Worm (Caenorhabditis elegans): ENCODE data around the gene Y46G5A.23.

Y46G5A.23 gene

DNA sequence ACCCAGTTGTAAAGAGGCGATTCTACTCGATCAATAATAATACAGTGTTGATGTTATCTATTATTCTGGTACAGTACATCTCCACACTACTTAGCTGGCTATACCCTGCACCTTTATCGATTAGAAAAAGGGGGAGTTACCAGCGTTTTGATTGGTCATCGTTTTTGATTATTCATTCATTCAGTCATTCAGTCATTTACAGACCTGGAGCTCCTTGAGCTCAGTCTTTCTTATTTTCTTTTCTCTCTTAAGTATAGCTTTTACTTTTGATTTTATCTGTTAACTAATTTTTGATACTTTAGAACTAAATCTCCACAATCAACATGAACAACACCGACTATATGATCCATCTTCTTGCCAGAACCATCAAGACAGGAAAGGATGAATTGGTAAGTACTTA lies 21.4 kb upstream of the Y46G5A.23 start, which contains the start of gene Y46G5A.28:
Gene Y46G5A.28, plus strand, starts transcription at position 301 of the 400 bp plus-strand sequence.
- TF ChIP-seq ces-1 (GFP tag; optimal IDR thresholded peaks at IDR 0.05): no peak
- no peak for TF ChIP-seq tbx-8 (GFP tag; optimal IDR thresholded peaks at IDR 0.05)
- no peak for TF ChIP-seq lin-13 (tag; optimal IDR thresholded peaks at IDR 0.05)
- no peak for TF ChIP-seq M03D4.4 (tag; optimal IDR thresholded peaks at IDR 0.05)
- TF ChIP-seq ham-2 (GFP tag; optimal IDR thresholded peaks at IDR 0.05): no peak
- TF ChIP-seq mls-2 (tag; optimal IDR thresholded peaks at IDR 0.05): no peak
- no peak for TF ChIP-seq ceh-39 (tag; optimal IDR thresholded peaks at IDR 0.05)
- no peak for TF ChIP-seq lsy-2 (tag; optimal IDR thresholded peaks at IDR 0.05)
- TF ChIP-seq unc-39 (tag; optimal IDR thresholded peaks at IDR 0.05): no peak
- TF ChIP-seq ceh-43 (GFP tag; optimal IDR thresholded peaks at IDR 0.05): no peak
- TF ChIP-seq bed-3 (GFP tag; optimal IDR thresholded peaks at IDR 0.05): no peak

ce11 chrII:12847736-12848135 lies 19.0 kb upstream of the Y46G5A.23 start, which contains the start of gene pes-10:
Gene pes-10 (minus strand): TSS chrII:12847836.
- no peak for TF ChIP-seq nhr-237 (tag; optimal IDR thresholded peaks at IDR 0.05)
- TF ChIP-seq mep-1 (tag; optimal IDR thresholded peaks at IDR 0.05): no peak
- TF ChIP-seq snpc-4 (tag; optimal IDR thresholded peaks at IDR 0.05): no peak
- no peak for TF ChIP-seq sem-2 (GFP tag; optimal IDR thresholded peaks at IDR 0.05)
- no peak for TF ChIP-seq ham-2 (GFP tag; optimal IDR thresholded peaks at IDR 0.05)
- no peak for TF ChIP-seq sptf-1 (tag; optimal IDR thresholded peaks at IDR 0.05)
- TF ChIP-seq unc-62 (GFP tag; optimal IDR thresholded peaks at IDR 0.05): no peak
- TF ChIP-seq elt-1 (tag; optimal IDR thresholded peaks at IDR 0.05; ENCODE audit: borderline replicate concordance, insufficient read depth): no peak
- no peak for TF ChIP-seq pha-4 (tag; optimal IDR thresholded peaks at IDR 0.05)
- no peak for TF ChIP-seq zip-8 (tag; optimal IDR thresholded peaks at IDR 0.05)
- TF ChIP-seq ceh-43 (GFP tag; optimal IDR thresholded peaks at IDR 0.05): no peak

- TF ChIP-seq lin-32 (GFP tag; optimal IDR thresholded peaks at IDR 0.05) (no peak), zip-8 (tag; optimal IDR thresholded peaks at IDR 0.05) (peak; percentile 14), bed-3 (GFP tag; optimal IDR thresholded peaks at IDR 0.05) (no peak), blmp-1 (tag; optimal IDR thresholded peaks at IDR 0.05) (no peak)
These were observed 11.3 kb upstream of the Y46G5A.23 start, which contains the start of gene lgc-35 for ce11 chrII:12840057-12840456. Gene lgc-35 (minus strand): TSS chrII:12840157.

ce11 chrII:12830347-12830746 lies 1.6 kb upstream of the Y46G5A.23 start, which contains the start of gene bcmo-1:
Gene bcmo-1 (plus strand): TSS chrII:12830676.
- TF ChIP-seq ceh-43 (GFP tag; optimal IDR thresholded peaks at IDR 0.05): no peak
- no peak for TF ChIP-seq ceh-39 (tag; optimal IDR thresholded peaks at IDR 0.05)
- no peak for TF ChIP-seq lin-13 (tag; optimal IDR thresholded peaks at IDR 0.05)
- TF ChIP-seq unc-120 (tag; optimal IDR thresholded peaks at IDR 0.05; ENCODE audit: poor library complexity, severe bottlenecking): no peak
- no peak for TF ChIP-seq flh-1 (GFP tag; optimal IDR thresholded peaks at IDR 0.05)
- no peak for TF ChIP-seq sptf-1 (tag; optimal IDR thresholded peaks at IDR 0.05)
- no peak for TF ChIP-seq M03D4.4 (tag; optimal IDR thresholded peaks at IDR 0.05)
- TF ChIP-seq zip-8 (tag; optimal IDR thresholded peaks at IDR 0.05): no peak
- no peak for TF ChIP-seq ces-1 (GFP tag; optimal IDR thresholded peaks at IDR 0.05)
- TF ChIP-seq elt-1 (tag; optimal IDR thresholded peaks at IDR 0.05; ENCODE audit: borderline replicate concordance, insufficient read depth): no peak
- no peak for TF ChIP-seq mep-1 (tag; optimal IDR thresholded peaks at IDR 0.05)
- no peak for TF ChIP-seq nhr-2 (tag; optimal IDR thresholded peaks at IDR 0.05)
- no peak for TF ChIP-seq snpc-4 (tag; optimal IDR thresholded peaks at IDR 0.05)
- TF ChIP-seq blmp-1 (tag; optimal IDR thresholded peaks at IDR 0.05): no peak
- TF ChIP-seq nhr-237 (tag; optimal IDR thresholded peaks at IDR 0.05): no peak
- no peak for TF ChIP-seq drap-1 (GFP tag; optimal IDR thresholded peaks at IDR 0.05)

ce11 chrII:12826752-12827151 lies 2.0 kb downstream of the Y46G5A.23 start, which contains the start of gene Y46G5A.38:
Gene Y46G5A.38 (plus strand): TSS chrII:12827052.
- TF ChIP-seq pha-4 (tag; optimal IDR thresholded peaks at IDR 0.05): no peak
- no peak for TF ChIP-seq nhr-12 (tag; optimal IDR thresholded peaks at IDR 0.05)
- no peak for TF ChIP-seq ceh-83 (GFP tag; optimal IDR thresholded peaks at IDR 0.05)
- no peak for TF ChIP-seq ztf-11 (tag; optimal IDR thresholded peaks at IDR 0.05)
- TF ChIP-seq mls-2 (tag; optimal IDR thresholded peaks at IDR 0.05): no peak
- no peak for TF ChIP-seq drap-1 (GFP tag; optimal IDR thresholded peaks at IDR 0.05)
- TF ChIP-seq lin-13 (tag; optimal IDR thresholded peaks at IDR 0.05): no peak
- TF ChIP-seq lsy-2 (tag; optimal IDR thresholded peaks at IDR 0.05): no peak
- no peak for TF ChIP-seq mab-5 (tag; optimal IDR thresholded peaks at IDR 0.05)
- TF ChIP-seq ceh-43 (GFP tag; optimal IDR thresholded peaks at IDR 0.05): no peak
- no peak for TF ChIP-seq M03D4.4 (tag; optimal IDR thresholded peaks at IDR 0.05)
- TF ChIP-seq hlh-1 (tag; optimal IDR thresholded peaks at IDR 0.05): no peak
- TF ChIP-seq elt-3 (tag; optimal IDR thresholded peaks at IDR 0.05): no peak
- TF ChIP-seq bed-3 (GFP tag; optimal IDR thresholded peaks at IDR 0.05): no peak
- TF ChIP-seq flh-1 (GFP tag; optimal IDR thresholded peaks at IDR 0.05): no peak
- TF ChIP-seq tbx-8 (GFP tag; optimal IDR thresholded peaks at IDR 0.05): no peak
- TF ChIP-seq unc-39 (tag; optimal IDR thresholded peaks at IDR 0.05): no peak
- no peak for TF ChIP-seq lin-32 (GFP tag; optimal IDR thresholded peaks at IDR 0.05)
- no peak for TF ChIP-seq sptf-1 (tag; optimal IDR thresholded peaks at IDR 0.05)
